Worm (Caenorhabditis elegans) whole organism, late embryonic: ENCODE results near the gene rpl-20.

ENCODE experiments used
- C08G9.2 ChIP-seq: sonication (generic microtip); optimal IDR thresholded peaks from 2 replicates; lab custom pipeline; 2016; ENCODE audit warnings: mild to moderate bottlenecking, missing genetic modification characterization, moderate library complexity, missing compliant biosample characterization
- F13H6.1 ChIP-seq: sonication (generic microtip); optimal IDR thresholded peaks from 2 replicates; lab custom pipeline; 2016; ENCODE audit warnings: missing genetic modification characterization, missing compliant biosample characterization
- K09A11.1 ChIP-seq: sonication (generic microtip); optimal IDR thresholded peaks from 2 replicates; lab custom pipeline; 2017; ENCODE audit warnings: antibody characterized with exemption, mild to moderate bottlenecking, missing genetic modification characterization, missing compliant biosample characterization; ENCODE audit not compliant: insufficient read depth
- T23F11.4 ChIP-seq: fragments of 200-800 bp; sonication (Bioruptor generic); optimal IDR thresholded peaks from 2 replicates; lab custom pipeline; 2018; ENCODE audit warnings: mild to moderate bottlenecking, missing genetic modification characterization, missing compliant biosample characterization
- Y22D7AL.16 ChIP-seq: sonication (generic microtip); optimal IDR thresholded peaks from 2 replicates; lab custom pipeline; 2016; ENCODE audit warnings: missing genetic modification characterization, missing compliant biosample characterization
- ahr-1 ChIP-seq: sonication (generic microtip); optimal IDR thresholded peaks from 2 replicates; lab custom pipeline; 2016; ENCODE audit warnings: missing genetic modification characterization, missing compliant biosample characterization
- ama-1 ChIP-seq: fragments of 150-350 bp; optimal IDR thresholded peaks from 2 replicates; lab custom pipeline; 2014
- ceh-14 ChIP-seq: sonication (generic microtip); optimal IDR thresholded peaks from 2 replicates; lab custom pipeline; 2016; ENCODE audit warnings: missing genotype, missing genetic modification characterization, missing compliant biosample characterization
- ceh-18 ChIP-seq: sonication (generic microtip); optimal IDR thresholded peaks from 2 replicates; lab custom pipeline; 2016; ENCODE audit warnings: missing genetic modification characterization, missing compliant biosample characterization
- ceh-2 ChIP-seq: sonication (generic microtip); optimal IDR thresholded peaks from 2 replicates; lab custom pipeline; 2016; ENCODE audit warnings: missing genotype, missing genetic modification characterization, missing compliant biosample characterization
- ceh-22 ChIP-seq: sonication (generic microtip); optimal IDR thresholded peaks from 2 replicates; lab custom pipeline; 2017; ENCODE audit warnings: missing biosample characterization, missing genetic modification characterization
- ceh-30 ChIP-seq: fragments of 150-350 bp; optimal IDR thresholded peaks from 2 replicates; lab custom pipeline; 2014; ENCODE audit warnings: missing biosample characterization, missing genetic modification characterization
- ceh-31 ChIP-seq: sonication (generic microtip); optimal IDR thresholded peaks from 2 replicates; lab custom pipeline; 2016; ENCODE audit warnings: missing genetic modification characterization, missing compliant biosample characterization
- ceh-34 ChIP-seq: sonication (generic microtip); optimal IDR thresholded peaks from 2 replicates; lab custom pipeline; 2016; ENCODE audit warnings: mild to moderate bottlenecking, missing genetic modification characterization, missing compliant biosample characterization
- ceh-45 ChIP-seq: fragments of 200-800 bp; sonication (Bioruptor generic); IDR thresholded peaks from 2 replicates; pipeline ENCODE4 v1.3.6; 2022; ENCODE audit warnings: missing genetic modification reagents, missing genetic modification characterization, missing compliant biosample characterization
- ceh-48 ChIP-seq: sonication (generic microtip); optimal IDR thresholded peaks from 2 replicates; lab custom pipeline; 2016; ENCODE audit warnings: missing genetic modification characterization, inconsistent platforms, missing compliant biosample characterization
- che-1 ChIP-seq: sonication (generic microtip); optimal IDR thresholded peaks from 2 replicates; lab custom pipeline; 2016; ENCODE audit warnings: mild to moderate bottlenecking, missing genetic modification characterization, missing compliant biosample characterization
- dmd-4 ChIP-seq: sonication (generic microtip); optimal IDR thresholded peaks from 2 replicates; lab custom pipeline; 2016; ENCODE audit warnings: borderline replicate concordance, missing genetic modification characterization, missing compliant biosample characterization
- dve-1 ChIP-seq: sonication (generic microtip); optimal IDR thresholded peaks from 2 replicates; lab custom pipeline; 2017; ENCODE audit warnings: antibody characterized with exemption, mild to moderate bottlenecking, missing genetic modification characterization, missing compliant biosample characterization
- elt-4 ChIP-seq: sonication (generic microtip); optimal IDR thresholded peaks from 2 replicates; lab custom pipeline; 2016; ENCODE audit warnings: missing genetic modification characterization, missing compliant biosample characterization
- eyg-1 ChIP-seq: sonication (generic microtip); optimal IDR thresholded peaks from 2 replicates; lab custom pipeline; 2016; ENCODE audit warnings: missing genotype, missing genetic modification characterization, missing compliant biosample characterization
- fkh-10 ChIP-seq: fragments of 150-350 bp; optimal IDR thresholded peaks from 2 replicates; lab custom pipeline; 2014; ENCODE audit warnings: missing biosample characterization, missing genetic modification reagents, missing genetic modification characterization
- gmeb-2 ChIP-seq: sonication (generic microtip); optimal IDR thresholded peaks from 2 replicates; lab custom pipeline; 2016; ENCODE audit warnings: missing genetic modification characterization, inconsistent platforms, missing compliant biosample characterization
- hlh-13 ChIP-seq: fragments of 200-800 bp; sonication (Bioruptor generic); optimal IDR thresholded peaks from 2 replicates; lab custom pipeline; 2018; ENCODE audit warnings: mild to moderate bottlenecking, missing genetic modification characterization, missing compliant biosample characterization
- hlh-30 ChIP-seq: sonication (generic microtip); optimal IDR thresholded peaks from 2 replicates; lab custom pipeline; 2017; ENCODE audit warnings: antibody characterized with exemption, missing genetic modification characterization, missing compliant biosample characterization; ENCODE audit not compliant: insufficient read depth
- hlh-6 ChIP-seq: sonication (generic microtip); optimal IDR thresholded peaks from 2 replicates; lab custom pipeline; 2016; ENCODE audit warnings: missing genotype, missing genetic modification characterization, missing compliant biosample characterization
- hlh-8 ChIP-seq: sonication (generic microtip); optimal IDR thresholded peaks from 2 replicates; lab custom pipeline; 2016; ENCODE audit warnings: missing genotype, missing genetic modification characterization, missing compliant biosample characterization
- lim-6 ChIP-seq: sonication (generic microtip); optimal IDR thresholded peaks from 2 replicates; lab custom pipeline; 2016; ENCODE audit warnings: missing genetic modification characterization, missing compliant biosample characterization
- madf-2 ChIP-seq: sonication (generic microtip); optimal IDR thresholded peaks from 2 replicates; lab custom pipeline; 2017; ENCODE audit warnings: missing genetic modification characterization, missing compliant biosample characterization
- nfya-1 ChIP-seq: sonication (generic microtip); optimal IDR thresholded peaks from 2 replicates; lab custom pipeline; 2017; ENCODE audit warnings: missing genetic modification characterization, mild to moderate bottlenecking, missing compliant biosample characterization, antibody characterized with exemption, moderate library complexity
- nhr-11 ChIP-seq: fragments of 150-350 bp; optimal IDR thresholded peaks from 2 replicates; lab custom pipeline; 2014; ENCODE audit warnings: missing biosample characterization, missing genetic modification characterization
- odd-2 ChIP-seq: sonication (generic microtip); optimal IDR thresholded peaks from 2 replicates; lab custom pipeline; 2017; ENCODE audit warnings: antibody characterized with exemption, mild to moderate bottlenecking, missing genetic modification characterization, missing compliant biosample characterization
- pat-9 ChIP-seq: fragments of 200-800 bp; sonication (Bioruptor generic); optimal IDR thresholded peaks from 2 replicates; lab custom pipeline; 2018; ENCODE audit warnings: mild to moderate bottlenecking, missing genetic modification characterization, moderate library complexity, missing compliant biosample characterization
- pax-1 ChIP-seq: fragments of 150-350 bp; optimal IDR thresholded peaks from 2 replicates; lab custom pipeline; 2014; ENCODE audit warnings: missing biosample characterization, missing genetic modification characterization
- pha-2 ChIP-seq: sonication (generic microtip); optimal IDR thresholded peaks from 2 replicates; lab custom pipeline; 2017; ENCODE audit warnings: mild to moderate bottlenecking, missing genetic modification characterization, missing compliant biosample characterization
- pqm-1 ChIP-seq: sonication (generic microtip); optimal IDR thresholded peaks from 2 replicates; lab custom pipeline; 2016; ENCODE audit warnings: missing genetic modification characterization, missing compliant biosample characterization
- pros-1 ChIP-seq: fragments of 150-350 bp; optimal IDR thresholded peaks from 2 replicates; lab custom pipeline; 2014; ENCODE audit warnings: missing biosample characterization, missing genetic modification reagents, missing genetic modification characterization
- sox-2 ChIP-seq: fragments of 200-800 bp; sonication (Bioruptor generic); IDR thresholded peaks from 2 replicates; pipeline ENCODE4 v1.3.6; 2022; ENCODE audit warnings: missing genetic modification reagents, missing genetic modification characterization, missing compliant biosample characterization
- sox-4 ChIP-seq: sonication (generic microtip); optimal IDR thresholded peaks from 2 replicates; lab custom pipeline; 2017; ENCODE audit warnings: mild to moderate bottlenecking, missing genetic modification characterization, inconsistent platforms, missing compliant biosample characterization
- tbx-2 ChIP-seq: sonication (generic microtip); optimal IDR thresholded peaks from 2 replicates; lab custom pipeline; 2016; ENCODE audit warnings: missing genetic modification characterization, missing compliant biosample characterization
- tbx-7 ChIP-seq: sonication (generic microtip); optimal IDR thresholded peaks from 2 replicates; lab custom pipeline; 2016; ENCODE audit warnings: missing genotype, missing genetic modification characterization, missing compliant biosample characterization
- ttx-3 ChIP-seq: sonication (generic microtip); optimal IDR thresholded peaks from 2 replicates; lab custom pipeline; 2016; ENCODE audit warnings: missing genetic modification reagents, missing genetic modification characterization, missing compliant biosample characterization
- unc-3 ChIP-seq, 2 experiments: fragments of 200-800 bp in 1 of 2; sonication (Bioruptor generic) in 1 of 2; sonication (generic microtip) in 1 of 2; conservative IDR thresholded peaks in 1 of 2; optimal IDR thresholded peaks in 1 of 2; 2 replicates each; pipeline versions ENCODE4 v1.3.6 to Lab custom; 2016 to 2022; ENCODE audit warnings: missing compliant biosample characterization in 2 of 2, missing genetic modification characterization in 2 of 2, missing genetic modification reagents in 1 of 2
- unc-42 ChIP-seq: sonication (generic microtip); optimal IDR thresholded peaks from 2 replicates; lab custom pipeline; 2016; ENCODE audit warnings: missing genotype, missing genetic modification characterization, missing compliant biosample characterization
- zip-5 ChIP-seq: sonication (generic microtip); optimal IDR thresholded peaks from 2 replicates; lab custom pipeline; 2016; ENCODE audit warnings: missing genetic modification characterization, missing compliant biosample characterization
- ztf-16 ChIP-seq: sonication (generic microtip); optimal IDR thresholded peaks from 2 replicates; lab custom pipeline; 2017; ENCODE audit warnings: missing genetic modification characterization, missing compliant biosample characterization

Gene rpl-20

ce11 chrIV:4749728-4750278 is at the start of gene rpl-20, which contains the start of gene Y17G9B.5 (continued):
- TF ChIP-seq fkh-10 (GFP tag; lab: Kevin White, UChicago) = peak; percentile 92
- TF ChIP-seq ttx-3 = peak; percentile 80
- TF ChIP-seq ceh-30 (tag; lab: Kevin White, UChicago) = peak; percentile 99
- peak; percentile 81 for TF ChIP-seq pqm-1 (tag; lab: Kevin White, UChicago)
- TF ChIP-seq ahr-1 (tag; lab: Kevin White, UChicago) = peak; percentile 68
- peak; percentile 49 for TF ChIP-seq che-1 (tag; lab: Kevin White, UChicago)
- TF ChIP-seq dmd-4 (tag; lab: Kevin White, UChicago) = no peak
- TF ChIP-seq hlh-8 (tag; lab: Kevin White, UChicago) = peak; percentile 72
- TF ChIP-seq dve-1 = peak; percentile 94
- TF ChIP-seq ceh-31 (tag; lab: Kevin White, UChicago) = peak; percentile 93
- no peak for TF ChIP-seq elt-4 (tag; lab: Kevin White, UChicago)
- peak; percentile 98 for TF ChIP-seq ceh-34 (tag; lab: Kevin White, UChicago)
- TF ChIP-seq Y22D7AL.16 (tag; lab: Kevin White, UChicago) = peak; percentile 41
- peak; percentile 17 for TF ChIP-seq eyg-1 (tag; lab: Kevin White, UChicago)
- TF ChIP-seq nhr-11 (tag; lab: Kevin White, UChicago) = peak; percentile 55
- TF ChIP-seq T23F11.4 (GFP tag; lab: Kevin White, UChicago) = peak; percentile 79
- peak; percentile 62 for TF ChIP-seq hlh-13 (GFP tag; lab: Kevin White, UChicago)
- TF ChIP-seq pax-1 (tag; lab: Kevin White, UChicago) = peak; percentile 85

- TF ChIP-seq unc-42 (tag; lab: Kevin White, UChicago) (peak; percentile 26), dve-1 (no peak), ama-1 (lab: Kevin White, UChicago) (no peak), pat-9 (tag; lab: Kevin White, UChicago) (no peak), nhr-11 (tag; lab: Kevin White, UChicago) (no peak), ceh-45 (GFP tag; lab: Robert Waterston, UW) (no peak), lim-6 (no peak), odd-2 (tag; lab: Kevin White, UChicago) (no peak), ceh-2 (tag; lab: Kevin White, UChicago) (no peak), pax-1 (tag; lab: Kevin White, UChicago) (no peak), K09A11.1 (tag; lab: Kevin White, UChicago) (no peak), nfya-1 (peak; percentile 45), ceh-48 (tag; lab: Kevin White, UChicago) (peak; percentile 93), ceh-34 (tag; lab: Kevin White, UChicago) (peak; percentile 9), ahr-1 (tag; lab: Kevin White, UChicago) (no peak), hlh-30 (tag; lab: Kevin White, UChicago) (no peak), ceh-14 (tag; lab: Kevin White, UChicago) (no peak), madf-2 (tag; lab: Kevin White, UChicago) (no peak), ceh-22 (tag; lab: Kevin White, UChicago) (no peak), gmeb-2 (tag; lab: Kevin White, UChicago) (no peak), ceh-31 (tag; lab: Kevin White, UChicago) (peak; percentile 39), zip-5 (no peak), hlh-6 (tag; lab: Kevin White, UChicago) (no peak), sox-4 (no peak), F13H6.1 (tag; lab: Kevin White, UChicago) (no peak), unc-3 (GFP tag; conservative IDR thresholded peaks at IDR 0.05; lab: Robert Waterston, UW) (no peak), unc-3 (tag; optimal IDR thresholded peaks at IDR 0.05; lab: Kevin White, UChicago) (no peak), tbx-7 (no peak), ceh-18 (tag; lab: Kevin White, UChicago) (no peak), Y22D7AL.16 (tag; lab: Kevin White, UChicago) (no peak), sox-2 (GFP tag; lab: Robert Waterston, UW) (no peak), ztf-16 (tag; lab: Kevin White, UChicago) (no peak), pha-2 (tag; lab: Kevin White, UChicago) (no peak), C08G9.2 (tag; lab: Kevin White, UChicago) (no peak), pros-1 (tag; lab: Kevin White, UChicago) (no peak), tbx-2 (tag; lab: Kevin White, UChicago) (no peak)
Measured at ce11 chrIV:4799114-4799513, 49.5 kb upstream of the rpl-20 start, which contains the start of gene eor-1. Gene eor-1 (minus strand): TSS chrIV:4799178.
